Worm (Caenorhabditis elegans): ENCODE measurements around the gene C16E9.1.

DNA sequence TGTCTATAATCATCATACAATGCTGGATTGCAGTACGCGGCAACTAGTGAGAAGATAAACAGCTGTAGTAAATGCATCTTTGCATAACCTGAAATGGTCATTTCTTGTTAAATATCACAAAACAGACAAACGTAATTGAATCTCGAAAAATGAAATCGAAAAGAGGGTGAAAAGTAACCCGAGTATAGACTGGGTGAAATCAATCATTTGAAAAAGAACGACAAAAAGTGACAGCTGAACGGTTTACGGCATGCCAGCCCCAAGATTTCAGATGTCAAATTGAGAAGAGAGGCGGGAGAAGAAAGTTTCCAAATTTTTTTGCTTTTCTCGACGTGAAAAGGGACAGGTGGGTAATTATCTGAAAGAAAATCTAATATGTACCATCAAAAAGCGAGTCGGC lies 40.2 kb upstream of the C16E9.1 start, which contains the start of gene F14B8.4:
- TF ChIP-seq hlh-13 (GFP tag; optimal IDR thresholded peaks at IDR 0.05) (no peak), pha-4 (tag; optimal IDR thresholded peaks at IDR 0.05) (no peak), ceh-19 (GFP tag; optimal IDR thresholded peaks at IDR 0.05) (no peak), hlh-30 (tag; optimal IDR thresholded peaks at IDR 0.05; ENCODE audit: insufficient read depth) (no peak), nfya-1 (tag; optimal IDR thresholded peaks at IDR 0.05) (no peak), nhr-232 (tag; optimal IDR thresholded peaks at IDR 0.05) (no peak), gmeb-2 (tag; optimal IDR thresholded peaks at IDR 0.05) (no peak), elt-2 (tag; optimal IDR thresholded peaks at IDR 0.05) (no peak), tbx-2 (tag; optimal IDR thresholded peaks at IDR 0.05) (no peak), ttx-3 (tag; optimal IDR thresholded peaks at IDR 0.05) (no peak), fax-1 (tag; optimal IDR thresholded peaks at IDR 0.05) (no peak)

Data from whole organism, late embryonic.